Fruit fly (Drosophila melanogaster) whole organism, embryonic: ENCODE results near the gene wdb.

ENCODE experiments used
- Asciz ChIP-seq: fragments of 200-800 bp; sonication (Bioruptor generic); optimal IDR thresholded peaks from 2 replicates; lab custom pipeline; 2017; ENCODE audit warnings: missing biosample characterization, mild to moderate bottlenecking, missing genetic modification characterization, missing genetic modification reagents
- Awh ChIP-seq: fragments of 200-800 bp; sonication (Bioruptor generic); IDR thresholded peaks from 2 replicates; pipeline ENCODE4, ENCODE4 v1.3.6; 2022; ENCODE audit warnings: missing biosample characterization, missing genetic modification characterization
- BEAF-32 ChIP-seq: fragments of 200-800 bp; sonication (Bioruptor generic); optimal IDR thresholded peaks from 3 replicates; lab custom pipeline; 2017; ENCODE audit warnings: missing biosample characterization, missing genetic modification characterization, mild to moderate bottlenecking, moderate library complexity, missing genetic modification reagents
- CG10209 ChIP-seq: fragments of 200-800 bp; sonication (Bioruptor generic); optimal IDR thresholded peaks from 3 replicates; lab custom pipeline; 2017; ENCODE audit warnings: missing biosample characterization, mild to moderate bottlenecking, missing genetic modification characterization, missing genetic modification reagents
- CG11093 ChIP-seq: fragments of 200-800 bp; sonication (Bioruptor generic); IDR thresholded peaks from 3 replicates; pipeline ENCODE4 v1.3.6; 2022; ENCODE audit warnings: missing biosample characterization, missing genetic modification characterization
- CG12391 ChIP-seq: fragments of 200-800 bp; sonication (Bioruptor generic); optimal IDR thresholded peaks from 3 replicates; lab custom pipeline; 2018; ENCODE audit warnings: missing biosample characterization, mild to moderate bottlenecking, missing genetic modification characterization, moderate library complexity
- CG15269 ChIP-seq: fragments of 200-800 bp; sonication (Bioruptor generic); optimal IDR thresholded peaks from 2 replicates; lab custom pipeline; 2018; ENCODE audit warnings: missing biosample characterization, mild to moderate bottlenecking, missing genetic modification characterization, moderate library complexity
- CG16815 ChIP-seq: fragments of 200-800 bp; sonication (Bioruptor generic); optimal IDR thresholded peaks from 3 replicates; lab custom pipeline; 2017; ENCODE audit warnings: missing biosample characterization, mild to moderate bottlenecking, missing genetic modification characterization
- CG17186 ChIP-seq: fragments of 200-800 bp; sonication (Bioruptor generic); optimal IDR thresholded peaks from 3 replicates; lab custom pipeline; 2017; ENCODE audit warnings: missing biosample characterization, missing genetic modification reagents, missing genetic modification characterization
- CG30431 ChIP-seq: fragments of 200-800 bp; sonication (Bioruptor generic); optimal IDR thresholded peaks from 2 replicates; lab custom pipeline; 2017; ENCODE audit warnings: missing biosample characterization, missing genetic modification characterization
- CG32767 ChIP-seq: fragments of 200-800 bp; sonication (Bioruptor generic); IDR thresholded peaks from 2 replicates; pipeline ENCODE4 v1.3.6; 2022; ENCODE audit warnings: missing biosample characterization, missing genetic modification characterization
- CG3281 ChIP-seq: fragments of 200-800 bp; sonication (Bioruptor generic); optimal IDR thresholded peaks from 3 replicates; lab custom pipeline; 2017; ENCODE audit warnings: missing biosample characterization, mild to moderate bottlenecking, missing genetic modification characterization
- CG3407 ChIP-seq: fragments of 200-800 bp; sonication (Bioruptor generic); optimal IDR thresholded peaks from 2 replicates; lab custom pipeline; 2018; ENCODE audit warnings: missing biosample characterization, mild to moderate bottlenecking, missing genetic modification characterization
- CG3726 ChIP-seq: fragments of 200-800 bp; sonication (Bioruptor generic); IDR thresholded peaks from 3 replicates; pipeline ENCODE4, ENCODE4 v1.3.6; 2022; ENCODE audit warnings: missing biosample characterization, missing genetic modification characterization
- CG7271 ChIP-seq: fragments of 200-800 bp; sonication (Bioruptor generic); optimal IDR thresholded peaks from 2 replicates; lab custom pipeline; 2018; ENCODE audit warnings: missing biosample characterization, mild to moderate bottlenecking, missing genetic modification characterization, moderate library complexity
- CG7556 ChIP-seq: fragments of 200-800 bp; sonication (Bioruptor generic); optimal IDR thresholded peaks from 2 replicates; lab custom pipeline; 2017; ENCODE audit warnings: missing biosample characterization, mild to moderate bottlenecking, missing genetic modification characterization
- CG8388 ChIP-seq: fragments of 200-800 bp; sonication (Bioruptor generic); optimal IDR thresholded peaks from 2 replicates; lab custom pipeline; 2019; ENCODE audit warnings: missing biosample characterization, mild to moderate bottlenecking, missing genetic modification characterization, moderate library complexity
- CG8478 ChIP-seq: fragments of >200 bp; optimal IDR thresholded peaks from 2 replicates; lab custom pipeline; 2018
- CTCF ChIP-seq: fragments of 200-800 bp; sonication (Bioruptor generic); optimal IDR thresholded peaks from 2 replicates; lab custom pipeline; 2017; ENCODE audit warnings: missing biosample characterization, mild to moderate bottlenecking, missing genetic modification characterization, moderate library complexity
- D19A ChIP-seq: fragments of 200-800 bp; optimal IDR thresholded peaks from 3 replicates; lab custom pipeline; 2019; ENCODE audit warnings: missing biosample characterization, mild to moderate bottlenecking, missing genetic modification characterization, moderate library complexity
- Drgx ChIP-seq: fragments of 200-800 bp; sonication (Bioruptor generic); IDR thresholded peaks from 2 replicates; pipeline ENCODE4 v1.3.6; 2022; ENCODE audit warnings: missing biosample characterization, missing genetic modification characterization
- Ets65A ChIP-seq: fragments of 200-800 bp; sonication (Bioruptor generic); peaks from one replicate; lab custom pipeline; 2016; ENCODE audit warnings: missing biosample characterization, missing genetic modification characterization
- Hr39 ChIP-seq: fragments of >200 bp; optimal IDR thresholded peaks from 2 replicates; lab custom pipeline; 2017
- Hr78 ChIP-seq, 2 experiments: fragments of 200-800 bp in 1 of 2; fragments of >200 bp in 1 of 2; sonication (Bioruptor generic) in 1 of 2; optimal IDR thresholded peaks; 2 replicates each; lab custom pipeline; 2017 to 2019; ENCODE audit warnings: missing biosample characterization in 2 of 2, missing genetic modification characterization in 2 of 2, mild to moderate bottlenecking in 1 of 2, moderate library complexity in 1 of 2
- Max ChIP-seq: fragments of 200-800 bp; sonication (Bioruptor generic); optimal IDR thresholded peaks from 2 replicates; lab custom pipeline; 2016; ENCODE audit warnings: missing biosample characterization, mild to moderate bottlenecking, missing genetic modification characterization
- Pdp1 ChIP-seq, 2 experiments: fragments of 200-800 bp; sonication (Bioruptor generic); optimal IDR thresholded peaks; 3 replicates each; lab custom pipeline; 2016; ENCODE audit warnings: missing biosample characterization in 2 of 2, missing genetic modification characterization in 2 of 2, mild to moderate bottlenecking in 1 of 2, moderate library complexity in 1 of 2
- Ptx1 ChIP-seq: fragments of 200-800 bp; sonication (Bioruptor generic); IDR thresholded peaks from 2 replicates; pipeline ENCODE4 v1.3.6; 2022; ENCODE audit warnings: missing biosample characterization, missing genetic modification characterization
- ewg ChIP-seq: fragments of 200-800 bp; sonication (Bioruptor generic); optimal IDR thresholded peaks from 3 replicates; lab custom pipeline; 2017; ENCODE audit warnings: mild to moderate bottlenecking, missing biosample characterization, missing genetic modification reagents, missing genetic modification characterization
- her ChIP-seq: fragments of 200-800 bp; sonication (Bioruptor generic); optimal IDR thresholded peaks from 2 replicates; lab custom pipeline; 2016; ENCODE audit warnings: missing biosample characterization, missing genetic modification characterization
- jigr1 ChIP-seq: fragments of 200-800 bp; sonication (Bioruptor generic); IDR thresholded peaks from 3 replicates; pipeline ENCODE4 v1.3.6; 2022; ENCODE audit warnings: missing biosample characterization, missing genetic modification characterization
- ken ChIP-seq: fragments of 200-800 bp; sonication (Bioruptor generic); IDR thresholded peaks from 3 replicates; pipeline ENCODE4 v1.3.6; 2022; ENCODE audit warnings: missing biosample characterization, missing genetic modification characterization
- nmo ChIP-seq: fragments of 200-800 bp; sonication (Bioruptor generic); optimal IDR thresholded peaks from 2 replicates; lab custom pipeline; 2018; ENCODE audit warnings: missing biosample characterization, mild to moderate bottlenecking, missing genetic modification characterization, moderate library complexity
- p53 ChIP-seq: fragments of 200-800 bp; sonication (Bioruptor generic); optimal IDR thresholded peaks from 2 replicates; lab custom pipeline; 2016; ENCODE audit warnings: missing biosample characterization, missing genetic modification characterization
- peb ChIP-seq: fragments of 200-800 bp; sonication (Bioruptor generic); IDR thresholded peaks from 2 replicates; pipeline ENCODE4 v1.3.6; 2022; ENCODE audit warnings: missing biosample characterization, missing genetic modification characterization
- row ChIP-seq: fragments of 200-800 bp; sonication (Bioruptor generic); IDR thresholded peaks from 3 replicates; pipeline ENCODE4 v1.3.6; 2022; ENCODE audit warnings: missing biosample characterization, missing genetic modification characterization
- sisA ChIP-seq: fragments of 200-800 bp; sonication (Bioruptor generic); IDR thresholded peaks from 2 replicates; pipeline ENCODE4 v1.3.6; 2022; ENCODE audit warnings: missing biosample characterization, missing genetic modification characterization
- slp2 ChIP-seq: fragments of 200-800 bp; sonication (Bioruptor generic); optimal IDR thresholded peaks from 2 replicates; lab custom pipeline; 2016; ENCODE audit warnings: missing biosample characterization, missing genetic modification characterization
- trem ChIP-seq: fragments of 200-800 bp; optimal IDR thresholded peaks from 3 replicates; lab custom pipeline; 2019; ENCODE audit warnings: missing biosample characterization, mild to moderate bottlenecking, missing genetic modification characterization, moderate library complexity
- trh ChIP-seq: fragments of 200-800 bp; sonication (Bioruptor generic); optimal IDR thresholded peaks from 2 replicates; lab custom pipeline; 2016; ENCODE audit warnings: missing biosample characterization, missing genetic modification characterization

wdb gene

DNA sequence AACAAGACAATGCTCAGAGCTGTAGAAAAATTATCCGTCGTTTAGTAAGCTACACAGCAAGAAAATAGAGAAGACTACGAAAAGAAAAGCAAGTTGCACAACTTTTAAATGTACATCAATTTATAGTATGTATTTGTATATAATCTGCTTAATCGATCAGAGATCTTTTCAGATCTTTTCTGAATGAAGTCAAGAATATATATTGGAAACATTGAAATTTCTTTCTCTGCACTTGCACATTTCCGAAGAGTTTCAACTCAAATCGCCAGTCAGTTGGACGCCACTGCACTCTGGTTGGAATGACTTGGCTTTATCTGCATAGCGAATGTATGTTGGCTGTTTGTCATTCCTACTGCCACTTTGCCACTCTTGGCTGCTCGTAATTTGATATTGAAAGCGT lies 28.1 kb downstream of the wdb start (continued):
- no peak for TF ChIP-seq trh (GFP tag; lab: Kevin White, UChicago)
- TF ChIP-seq ewg (GFP tag; lab: Kevin White, UChicago), result no peak
- TF ChIP-seq sisA (GFP tag; lab: Robert Waterston, UW), result peak; percentile 73
- TF ChIP-seq CG16815 (GFP tag; lab: Kevin White, UChicago), result no peak
- TF ChIP-seq Pdp1 (GFP tag; optimal IDR thresholded peaks at IDR 0.05; lab: Kevin White, UChicago), result peak; percentile 5 to 49
- TF ChIP-seq row (GFP tag; lab: Robert Waterston, UW), result peak; percentile 66
- TF ChIP-seq Awh (GFP tag; lab: Robert Waterston, UW), result 0 out of 2 replicates have a peak, but pooled peaks have one; percentile 45
- TF ChIP-seq CG3407 (GFP tag; lab: Kevin White, UChicago), result peak; percentile 23
- peak; percentile 62 for TF ChIP-seq nmo (GFP tag; lab: Kevin White, UChicago)
- TF ChIP-seq CG15269 (tag; lab: Kevin White, UChicago), result no peak
- 0 out of 3 replicates have a peak, but pooled peaks have one; percentile 30 for TF ChIP-seq CG3726 (GFP tag; lab: Robert Waterston, UW)
- TF ChIP-seq jigr1 (GFP tag; lab: Robert Waterston, UW), result no peak
- no peak for TF ChIP-seq p53
- no peak for TF ChIP-seq CG32767 (GFP tag; lab: Robert Waterston, UW)
- no peak for TF ChIP-seq Hr78 (GFP tag; optimal IDR thresholded peaks at IDR 0.05; lab: Kevin White, UChicago)
- no peak for TF ChIP-seq D19A (tag; lab: Kevin White, UChicago)
- TF ChIP-seq, all 482 proteins: peak for 139

DNA sequence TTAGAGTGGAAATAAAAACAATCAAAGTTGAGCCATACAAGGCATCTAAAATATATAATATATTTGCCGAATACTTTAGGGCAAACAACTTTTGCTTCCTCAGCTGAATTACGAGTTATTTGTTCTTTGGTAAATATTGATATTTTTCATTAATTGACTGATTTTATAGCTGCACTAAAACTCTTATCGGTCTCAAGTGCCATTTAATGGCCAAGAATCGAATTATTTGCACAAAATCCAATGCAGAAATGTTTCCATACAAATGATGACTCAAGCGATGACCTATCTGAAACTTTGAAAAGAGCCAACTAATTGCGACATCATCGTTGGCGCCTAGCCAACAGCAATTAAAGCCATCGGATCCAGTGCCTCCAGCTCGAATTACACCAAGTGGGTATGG lies 28.7 kb downstream of the wdb start:
- TF ChIP-seq peb (no peak), BEAF-32 (GFP tag; lab: Kevin White, UChicago) (no peak), CG30431 (GFP tag; lab: Kevin White, UChicago) (no peak), CG8388 (GFP tag; lab: Kevin White, UChicago) (no peak), Asciz (GFP tag; lab: Kevin White, UChicago) (no peak), trem (tag; lab: Kevin White, UChicago) (no peak), CG17186 (GFP tag; lab: Kevin White, UChicago) (no peak), Hr39 (lab: Kevin White, UChicago) (no peak), CG7556 (GFP tag; lab: Kevin White, UChicago) (no peak), CG10209 (no peak), CG3281 (GFP tag; lab: Kevin White, UChicago) (no peak), CTCF (GFP tag; lab: Kevin White, UChicago) (no peak), CG11093 (GFP tag; lab: Robert Waterston, UW) (no peak), her (no peak), ken (GFP tag; lab: Robert Waterston, UW) (no peak), slp2 (GFP tag; lab: Kevin White, UChicago) (no peak), Drgx (GFP tag; lab: Robert Waterston, UW) (no peak), CG12391 (tag; lab: Kevin White, UChicago) (no peak)

- TF ChIP-seq Ets65A (GFP tag; lab: Kevin White, UChicago) (peak; percentile 75), Max (GFP tag; lab: Kevin White, UChicago) (no peak), CG8478 (lab: Kevin White, UChicago) (peak; percentile 70), CG7271 (tag; lab: Kevin White, UChicago) (no peak), Ptx1 (GFP tag; lab: Robert Waterston, UW) (no peak)
Observed at dm6 chr3R:27552710-27553109, 29.3 kb downstream of the wdb start.
